Worm (Caenorhabditis elegans) whole organism, L4/young adult: ENCODE measurements around the gene ddn-3.

ENCODE experiments used
- W03F9.2 ChIP-seq: fragments of 150-350 bp; optimal IDR thresholded peaks from 2 replicates; lab custom pipeline; 2014; ENCODE audit warnings: missing biosample characterization, missing genetic modification characterization
- dao-5 ChIP-seq: sonication (generic microtip); optimal IDR thresholded peaks from 2 replicates; lab custom pipeline; 2016; ENCODE audit warnings: missing genotype, missing genetic modification characterization, moderate library complexity, missing compliant biosample characterization
- him-1 ChIP-seq: sonication (generic microtip); optimal IDR thresholded peaks from 2 replicates; lab custom pipeline; 2016; ENCODE audit warnings: missing genotype, missing genetic modification reagents, missing genetic modification characterization, missing compliant biosample characterization

DNA sequence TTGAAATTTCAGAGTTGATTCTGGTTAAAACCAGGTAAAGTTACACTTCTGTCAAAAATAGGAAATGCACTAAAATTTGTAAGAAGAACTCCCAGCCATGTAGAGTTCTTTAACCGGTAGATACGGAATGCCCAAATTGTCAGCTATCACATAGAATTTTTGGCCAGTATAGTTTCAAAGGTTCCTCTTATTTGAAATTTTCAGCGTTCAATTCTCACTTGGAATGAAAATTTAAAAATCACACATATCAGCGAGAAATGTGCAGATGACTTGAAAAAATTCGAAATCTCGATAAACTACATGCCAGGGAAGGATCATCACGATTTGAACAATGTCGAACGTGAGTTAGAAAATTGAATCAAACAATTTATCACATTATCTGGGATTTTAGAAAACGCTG is 14.5 kb downstream of the ddn-3 start, which contains the start of gene F14D7.3:
- no peak for TF ChIP-seq W03F9.2
- TF ChIP-seq him-1, result no peak
- TF ChIP-seq dao-5 (tag; lab: Kevin White, UChicago), result no peak
